Fruit fly (Drosophila melanogaster): ENCODE results near the gene Trxr2.

Trxr2 gene

dm6 chr3L:22549926-22550325, at the start of gene Trxr2:
TSS of gene Trxr2 (plus strand) at chr3L:22550226.
- TF ChIP-seq CG8478 (optimal IDR thresholded peaks at IDR 0.05), result no peak
- no peak for TF ChIP-seq CTCF (optimal IDR thresholded peaks at IDR 0.05)

- TF ChIP-seq CTCF (optimal IDR thresholded peaks at IDR 0.05), result no peak
Observed at dm6 chr3L:22501300-22501699, 48.7 kb upstream of the Trxr2 start, which contains the start of gene CG43312. TSS of gene CG43312 (plus strand) at chr3L:22501600.

- TF ChIP-seq CG8478 (optimal IDR thresholded peaks at IDR 0.05), result no peak
- TF ChIP-seq CTCF (optimal IDR thresholded peaks at IDR 0.05), result no peak
Observed at dm6 chr3L:22503730-22504129, 46.3 kb upstream of the Trxr2 start, which contains the start of gene CG43331. TSS of gene CG43331 (minus strand) at chr3L:22503830.

dm6 chr3L:22504323-22504722, 45.7 kb upstream of the Trxr2 start, which contains the start of gene CG43330:
TSS of gene CG43330 (minus strand) at chr3L:22504423.
- no peak for TF ChIP-seq CTCF (optimal IDR thresholded peaks at IDR 0.05)
- no peak for TF ChIP-seq CG8478 (optimal IDR thresholded peaks at IDR 0.05)

dm6 chr3L:22505118-22505517, 44.9 kb upstream of the Trxr2 start, which contains the start of gene CG43329:
TSS of gene CG43329 (minus strand) at chr3L:22505218.
- no peak for TF ChIP-seq CG8478 (optimal IDR thresholded peaks at IDR 0.05)
- TF ChIP-seq CTCF (optimal IDR thresholded peaks at IDR 0.05), result no peak

- TF ChIP-seq CTCF (optimal IDR thresholded peaks at IDR 0.05) (no peak), CG8478 (optimal IDR thresholded peaks at IDR 0.05) (no peak)
Observed at dm6 chr3L:22520017-22520416, 30.0 kb upstream of the Trxr2 start.

dm6 chr3L:22548137-22548536, 1.9 kb upstream of the Trxr2 start, which contains the start of gene CG11404:
TSS of gene CG11404 (plus strand) at chr3L:22548437.
- TF ChIP-seq CG8478 (optimal IDR thresholded peaks at IDR 0.05), result no peak
- no peak for TF ChIP-seq CTCF (optimal IDR thresholded peaks at IDR 0.05)

dm6 chr3L:22571679-22572078, 21.7 kb downstream of the Trxr2 start:
- TF ChIP-seq CG8478 (optimal IDR thresholded peaks at IDR 0.05) (no peak), CTCF (optimal IDR thresholded peaks at IDR 0.05) (no peak)

- TF ChIP-seq CTCF (optimal IDR thresholded peaks at IDR 0.05), result no peak
- no peak for TF ChIP-seq CG8478 (optimal IDR thresholded peaks at IDR 0.05)
Observed at dm6 chr3L:22572272-22572671, 22.2 kb downstream of the Trxr2 start.

dm6 chr3L:22586401-22587161, 36.6 kb downstream of the Trxr2 start:
- TF ChIP-seq CTCF (optimal IDR thresholded peaks at IDR 0.05) (no peak), CG8478 (optimal IDR thresholded peaks at IDR 0.05) (no peak)

dm6 chr3L:22587890-22588645, 38.0 kb downstream of the Trxr2 start:
- TF ChIP-seq CTCF (optimal IDR thresholded peaks at IDR 0.05) (no peak), CG8478 (optimal IDR thresholded peaks at IDR 0.05) (no peak)

- no peak for TF ChIP-seq CTCF (optimal IDR thresholded peaks at IDR 0.05)
- no peak for TF ChIP-seq CG8478 (optimal IDR thresholded peaks at IDR 0.05)
Observed at dm6 chr3L:22589135-22589534, 39.1 kb downstream of the Trxr2 start.

Data from S2 (cell line).